Fruit fly (Drosophila melanogaster): ENCODE measurements around the gene CG4213.

The CG4213 gene

DNA sequence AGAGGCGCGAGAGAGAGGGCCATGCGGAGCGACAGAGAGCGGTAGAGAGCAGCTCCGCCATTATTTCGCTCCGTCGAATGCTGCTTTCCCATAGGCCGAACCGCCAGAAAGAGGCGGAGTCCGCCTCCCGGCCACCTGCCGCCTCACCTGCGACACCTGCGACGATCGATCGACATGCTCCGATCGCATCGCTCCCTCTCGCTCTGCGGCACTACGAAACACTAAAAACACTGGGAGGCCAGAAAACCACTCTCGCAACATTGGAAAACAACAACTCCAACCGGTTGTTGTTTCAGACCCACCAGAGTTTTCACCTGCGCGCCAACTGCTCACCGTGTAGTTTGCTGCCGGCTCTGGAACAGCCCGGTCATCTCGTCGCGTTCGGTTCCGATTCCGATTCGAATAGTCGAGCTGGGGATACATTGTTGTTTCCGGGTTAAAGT lies 24.2 kb downstream of the CG4213 start, which contains the start of gene al (continued):
- TF ChIP-seq CG17359 (tag; optimal IDR thresholded peaks at IDR 0.05) (no peak), sens (GFP tag) (peak; percentile 12), Bgb (GFP tag; IDR thresholded peaks at IDR 0.05; ENCODE audit: partially characterized antibody) (peak; percentile 6; the same call in 1 of the 2 replicates), Nf-YC (tag; optimal IDR thresholded peaks at IDR 0.05) (peak; percentile 99), bowl (GFP tag; IDR thresholded peaks at IDR 0.05) (no peak), z (GFP tag; IDR thresholded peaks at IDR 0.05) (0 out of 3 replicates have a peak, but pooled peaks have one; percentile 46), CG10543 (GFP tag; optimal IDR thresholded peaks at IDR 0.05) (peak; percentile 49), Med (GFP tag) (peak; percentile 53), Hr78 (GFP tag; optimal IDR thresholded peaks at IDR 0.05) (peak in 1 of 2 experiments; percentile 12), CG1832 (GFP tag; optimal IDR thresholded peaks at IDR 0.05) (peak; percentile 86), pan (optimal IDR thresholded peaks at IDR 0.05) (no peak), pan (GFP tag; optimal IDR thresholded peaks at IDR 0.05 in 1 of 2, IDR thresholded peaks at IDR 0.05 in 1 of 2) (peak in 1 of 2 experiments; percentile 12), CG14441 (GFP tag; IDR thresholded peaks at IDR 0.05) (0 out of 2 replicates have a peak, but pooled peaks have one; percentile 28), ci (GFP tag; IDR thresholded peaks at IDR 0.05) (peak; percentile 69; the same call in 2 of the 3 replicates), grn (GFP tag; optimal IDR thresholded peaks at IDR 0.05) (peak; percentile 61), CG18619 (GFP tag; optimal IDR thresholded peaks at IDR 0.05) (no peak), CG4360 (GFP tag; IDR thresholded peaks at IDR 0.05) (peak; percentile 81), CG12769 (tag; optimal IDR thresholded peaks at IDR 0.05) (peak; percentile 37), CG8478 (optimal IDR thresholded peaks at IDR 0.05) (peak; percentile 50), otp (GFP tag; IDR thresholded peaks at IDR 0.05) (no peak), CG13287 (GFP tag; IDR thresholded peaks at IDR 0.05; ENCODE audit: partially characterized antibody) (peak; percentile 20; the same call in 1 of the 2 replicates), slbo (GFP tag; IDR thresholded peaks at IDR 0.05) (no peak), ftz-f1 (GFP tag; optimal IDR thresholded peaks at IDR 0.05) (peak; percentile 1)

- TF ChIP-seq Hey (tag; optimal IDR thresholded peaks at IDR 0.05) (peak; percentile 37), sug (tag; optimal IDR thresholded peaks at IDR 0.05) (peak; percentile 21), chinmo (GFP tag; IDR thresholded peaks at IDR 0.05; ENCODE audit: partially characterized antibody) (no peak), CG6272 (GFP tag; IDR thresholded peaks at IDR 0.05) (no peak), grn (GFP tag; optimal IDR thresholded peaks at IDR 0.05) (peak; percentile 94), Vsx1 (GFP tag; optimal IDR thresholded peaks at IDR 0.05) (peak; percentile 21)
These were observed 30.3 kb downstream of the CG4213 start for dm6 chr2L:371747-372146.

DNA sequence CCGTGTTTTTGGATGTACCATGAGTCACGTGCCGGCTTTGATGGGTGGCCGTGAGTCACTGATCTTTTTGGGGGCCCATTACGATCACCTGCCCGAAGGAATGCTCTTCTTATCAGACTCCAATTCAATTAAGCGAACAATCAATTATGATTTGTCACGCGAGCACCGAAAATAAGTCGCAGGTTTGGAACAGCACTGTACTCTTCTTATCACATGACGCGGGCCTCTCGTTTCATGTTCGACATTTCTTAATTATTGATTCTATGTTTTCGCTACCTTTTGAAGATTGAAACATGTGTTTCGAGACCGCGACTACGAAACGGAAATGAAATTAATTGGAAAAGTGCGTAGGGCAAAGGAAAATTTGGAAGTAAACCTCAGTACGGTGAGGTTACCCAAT lies 32.2 kb downstream of the CG4213 start:
- TF ChIP-seq CG6765 (GFP tag; optimal IDR thresholded peaks at IDR 0.05) = no peak
- TF ChIP-seq CG3065 (GFP tag; optimal IDR thresholded peaks at IDR 0.05) = no peak
- TF ChIP-seq jumu (GFP tag; optimal IDR thresholded peaks at IDR 0.05) = no peak
- no peak for TF ChIP-seq CG10565 (GFP tag; optimal IDR thresholded peaks at IDR 0.05)
- no peak for TF ChIP-seq CG4707 (GFP tag; optimal IDR thresholded peaks at IDR 0.05)
- TF ChIP-seq pzg (GFP tag; optimal IDR thresholded peaks at IDR 0.05) = no peak
- TF ChIP-seq sd (tag; optimal IDR thresholded peaks at IDR 0.05) = no peak
- no peak for TF ChIP-seq CG13296 (GFP tag; optimal IDR thresholded peaks at IDR 0.05)
- TF ChIP-seq btn (GFP tag; optimal IDR thresholded peaks at IDR 0.05) = no peak
- TF ChIP-seq BEAF-32 (GFP tag; optimal IDR thresholded peaks at IDR 0.05) = no peak
- TF ChIP-seq repo (GFP tag; optimal IDR thresholded peaks at IDR 0.05) = no peak
- TF ChIP-seq caup (GFP tag; optimal IDR thresholded peaks at IDR 0.05; ENCODE audit: severe bottlenecking) = peak; percentile 63
- no peak for TF ChIP-seq zfh2 (GFP tag; optimal IDR thresholded peaks at IDR 0.05)
- no peak for TF ChIP-seq Dbx (GFP tag; IDR thresholded peaks at IDR 0.05)
- peak; percentile 51 for TF ChIP-seq exex (tag; optimal IDR thresholded peaks at IDR 0.05)
- peak; percentile 0 for TF ChIP-seq cwo (GFP tag; optimal IDR thresholded peaks at IDR 0.05)
- TF ChIP-seq H2.0 (GFP tag; IDR thresholded peaks at IDR 0.05) = no peak

Data from whole organism, embryonic.